Worm (Caenorhabditis elegans): Measurements from ENCODE around the gene C28H8.2.

ce11 chrIII:5948986-5949385 is 28.9 kb downstream of the C28H8.2 start:
- TF ChIP-seq unc-62 (GFP tag; optimal IDR thresholded peaks at IDR 0.05) (no peak), mep-1 (tag; optimal IDR thresholded peaks at IDR 0.05) (no peak), blmp-1 (tag; optimal IDR thresholded peaks at IDR 0.05) (no peak), lin-13 (tag; optimal IDR thresholded peaks at IDR 0.05) (no peak), unc-120 (tag; optimal IDR thresholded peaks at IDR 0.05; ENCODE audit: poor library complexity, severe bottlenecking) (no peak)

All from whole organism, mixed stage, embryonic.